Worm (Caenorhabditis elegans) whole organism, L1 larva: Measurements from ENCODE around the gene ztf-30.

Experiments used
- C04F5.9 ChIP-seq: sonication (generic microtip); optimal IDR thresholded peaks from 2 replicates; lab custom pipeline; 2016; ENCODE audit warnings: missing genetic modification characterization, missing compliant biosample characterization
- C16A3.4 ChIP-seq: fragments of 150-350 bp; optimal IDR thresholded peaks from 2 replicates; lab custom pipeline; 2014; ENCODE audit warnings: missing biosample characterization, missing genetic modification characterization
- F16B12.6 ChIP-seq: fragments of 150-350 bp; optimal IDR thresholded peaks from 2 replicates; lab custom pipeline; 2014; ENCODE audit warnings: missing biosample characterization, missing genetic modification characterization
- Y116A8C.19 ChIP-seq: sonication (generic microtip); optimal IDR thresholded peaks from 2 replicates; lab custom pipeline; 2016; ENCODE audit warnings: missing compliant biosample characterization, missing genetic modification characterization, borderline replicate concordance
- alr-1 ChIP-seq: fragments of 200-800 bp; sonication (Bioruptor generic); optimal IDR thresholded peaks from 2 replicates; lab custom pipeline; 2018; ENCODE audit warnings: borderline replicate concordance, mild to moderate bottlenecking, missing genetic modification characterization, missing compliant biosample characterization
- blmp-1 ChIP-seq: fragments of 150-350 bp; optimal IDR thresholded peaks from 2 replicates; lab custom pipeline; 2014; ENCODE audit warnings: missing biosample characterization, missing genetic modification characterization
- ceh-82 ChIP-seq, 3 experiments: fragments of 150-350 bp in 1 of 3; sonication (generic microtip) in 2 of 3; optimal IDR thresholded peaks; 2 replicates each; lab custom pipeline; 2014 to 2017; ENCODE audit warnings: missing biosample characterization in 3 of 3, missing genetic modification characterization in 3 of 3
- ceh-88 ChIP-seq: fragments of 200-800 bp; sonication (Bioruptor generic); IDR thresholded peaks from 2 replicates; pipeline ENCODE4 v1.3.6; 2022; ENCODE audit warnings: missing genetic modification characterization, missing compliant biosample characterization
- dpl-1 ChIP-seq, 3 experiments: fragments of 150-350 bp in 2 of 3; sonication (generic microtip) in 1 of 3; optimal IDR thresholded peaks; 2 replicates each; lab custom pipeline; 2014 to 2017; ENCODE audit warnings: missing biosample characterization in 3 of 3, missing genetic modification characterization in 3 of 3, missing genetic modification reagents in 3 of 3
- efl-1 ChIP-seq, 4 experiments: fragments of 150-350 bp; optimal IDR thresholded peaks in 3 of 4; peaks in 1 of 4; 1 replicate in 1 of 4; 2 replicates in 3 of 4; lab custom pipeline; 2014; ENCODE audit warnings: missing biosample characterization in 2 of 4, missing genetic modification characterization in 2 of 4, missing genetic modification reagents in 2 of 4
- grh-1 ChIP-seq: fragments of 200-800 bp; sonication (Bioruptor generic); IDR thresholded peaks from 2 replicates; pipeline ENCODE4 v1.3.6; 2022; ENCODE audit warnings: missing genetic modification reagents, missing genetic modification characterization, missing compliant biosample characterization
- isw-1 ChIP-seq: fragments of 200-800 bp; sonication (Bioruptor generic); IDR thresholded peaks from 2 replicates; pipeline ENCODE4 v1.3.6; 2022; ENCODE audit warnings: missing genetic modification characterization, missing compliant biosample characterization
- lin-15B ChIP-seq: fragments of 150-350 bp; sonication (generic microtip); optimal IDR thresholded peaks from 3 replicates; lab custom pipeline; 2014; ENCODE audit warnings: missing biosample characterization, missing genetic modification characterization
- lin-35 ChIP-seq, 2 experiments: fragments of 150-350 bp; optimal IDR thresholded peaks; 2 replicates each; lab custom pipeline; 2014; ENCODE audit warnings: missing biosample characterization in 2 of 2, missing genetic modification characterization in 2 of 2, missing genetic modification reagents in 2 of 2
- lin-39 ChIP-seq: fragments of 150-350 bp; optimal IDR thresholded peaks from 2 replicates; lab custom pipeline; 2014; ENCODE audit warnings: missing biosample characterization, missing genetic modification reagents, missing genetic modification characterization
- lsy-2 ChIP-seq, 2 experiments: fragments of 150-350 bp; optimal IDR thresholded peaks; 2 replicates each; lab custom pipeline; 2014; ENCODE audit warnings: missing biosample characterization in 2 of 2, missing genetic modification characterization in 2 of 2
- mab-9 ChIP-seq: fragments of 200-800 bp; sonication (Bioruptor generic); IDR thresholded peaks from 2 replicates; pipeline ENCODE4 v1.3.6; 2022; ENCODE audit warnings: missing genetic modification reagents, missing genetic modification characterization, missing compliant biosample characterization
- mdl-1 ChIP-seq, 2 experiments: fragments of 150-350 bp; optimal IDR thresholded peaks; 2 replicates each; lab custom pipeline; 2014 to 2017; ENCODE audit warnings: missing biosample characterization in 2 of 2, missing genetic modification characterization in 2 of 2, inconsistent platforms in 1 of 2
- nhr-20 ChIP-seq: sonication (generic microtip); optimal IDR thresholded peaks from 2 replicates; lab custom pipeline; 2016; ENCODE audit warnings: mild to moderate bottlenecking, missing genetic modification characterization, missing compliant biosample characterization
- nhr-47 ChIP-seq: sonication (generic microtip); optimal IDR thresholded peaks from 2 replicates; lab custom pipeline; 2016; ENCODE audit warnings: mild to moderate bottlenecking, missing genetic modification characterization, moderate library complexity, missing compliant biosample characterization
- nhr-76 ChIP-seq: sonication (generic microtip); optimal IDR thresholded peaks from 2 replicates; lab custom pipeline; 2017; ENCODE audit warnings: missing biosample characterization, missing genetic modification characterization
- nhr-77 ChIP-seq: fragments of 150-350 bp; optimal IDR thresholded peaks from 2 replicates; lab custom pipeline; 2014; ENCODE audit warnings: missing biosample characterization, missing genetic modification characterization
- pag-3 ChIP-seq: sonication (generic microtip); optimal IDR thresholded peaks from 2 replicates; lab custom pipeline; 2017; ENCODE audit warnings: missing genetic modification characterization, mild to moderate bottlenecking, missing compliant biosample characterization, antibody characterized with exemption, borderline replicate concordance; ENCODE audit not compliant: insufficient read depth
- pqm-1 ChIP-seq: sonication (generic microtip); optimal IDR thresholded peaks from 3 replicates; lab custom pipeline; 2017; ENCODE audit warnings: missing biosample characterization, missing genetic modification characterization
- skn-1 ChIP-seq: fragments of 150-350 bp; optimal IDR thresholded peaks from 2 replicates; lab custom pipeline; 2014; ENCODE audit warnings: missing biosample characterization, missing genetic modification characterization
- snu-23 ChIP-seq: sonication (generic microtip); optimal IDR thresholded peaks from 2 replicates; lab custom pipeline; 2016; ENCODE audit warnings: missing genetic modification characterization, missing compliant biosample characterization
- swsn-7 ChIP-seq: sonication (generic microtip); optimal IDR thresholded peaks from 2 replicates; lab custom pipeline; 2016; ENCODE audit warnings: missing genetic modification characterization, missing compliant biosample characterization
- unc-130 ChIP-seq: fragments of 150-350 bp; optimal IDR thresholded peaks from 2 replicates; lab custom pipeline; 2017; ENCODE audit warnings: missing biosample characterization, missing genetic modification characterization, inconsistent platforms
- vab-15 ChIP-seq: sonication (generic microtip); optimal IDR thresholded peaks from 2 replicates; lab custom pipeline; 2017; ENCODE audit warnings: missing genotype, mild to moderate bottlenecking, missing genetic modification characterization, missing compliant biosample characterization
- xbp-1 ChIP-seq: sonication (generic microtip); optimal IDR thresholded peaks from 2 replicates; lab custom pipeline; 2016; ENCODE audit warnings: missing genetic modification characterization, missing compliant biosample characterization
- ztf-11 ChIP-seq, 2 experiments: sonication (generic microtip); optimal IDR thresholded peaks; 2 replicates each; lab custom pipeline; 2016 to 2017; ENCODE audit warnings: missing genetic modification characterization in 2 of 2, missing biosample characterization in 1 of 2, missing compliant biosample characterization in 1 of 2
- ztf-4 ChIP-seq: fragments of 150-350 bp; optimal IDR thresholded peaks from 2 replicates; lab custom pipeline; 2014; ENCODE audit warnings: missing biosample characterization, missing genetic modification characterization

Gene ztf-30

ce11 chrIII:8618412-8618960 is 20.8 kb upstream of the ztf-30 start, which contains the start of gene C13G5.2:
TSS of gene C13G5.2 (minus strand) at chrIII:8618462.
- TF ChIP-seq nhr-47 (tag; lab: Kevin White, UChicago) (no peak), alr-1 (tag; lab: Kevin White, UChicago) (no peak), efl-1 (optimal IDR thresholded peaks at IDR 0.05; lab: Kevin White, UChicago) (no peak), efl-1 (GFP tag; optimal IDR thresholded peaks at IDR 0.05 in 1 of 2; lab: Kevin White, UChicago) (peak in 1 of 2 experiments; percentile 33), ztf-11 (tag; optimal IDR thresholded peaks at IDR 0.05; lab: Kevin White, UChicago) (no peak), nhr-76 (tag; lab: Kevin White, UChicago) (no peak), swsn-7 (tag; lab: Kevin White, UChicago) (no peak), pag-3 (tag; lab: Kevin White, UChicago) (no peak)

- no peak for TF ChIP-seq mab-9 (GFP tag; lab: Robert Waterston, UW)
- TF ChIP-seq efl-1 (optimal IDR thresholded peaks at IDR 0.05; lab: Kevin White, UChicago): no peak
- TF ChIP-seq efl-1 (GFP tag; optimal IDR thresholded peaks at IDR 0.05 in 1 of 2; lab: Kevin White, UChicago): peak in 1 of 2 experiments; percentile 35
- TF ChIP-seq, all 84 proteins: peak for 1
These were observed 18.9 kb upstream of the ztf-30 start, which contains the start of gene C06E1.11 for ce11 chrIII:8616587-8616986. TSS of gene C06E1.11 (minus strand) at chrIII:8616687.

- TF ChIP-seq C16A3.4 (tag; lab: Kevin White, UChicago): peak; percentile 42
- TF ChIP-seq efl-1 (optimal IDR thresholded peaks at IDR 0.05; lab: Kevin White, UChicago): peak; percentile 62 to 88
- peak; percentile 90 to 99 for TF ChIP-seq efl-1 (GFP tag; optimal IDR thresholded peaks at IDR 0.05 in 1 of 2; lab: Kevin White, UChicago)
- no peak for TF ChIP-seq nhr-76 (tag; lab: Kevin White, UChicago)
- TF ChIP-seq isw-1 (GFP tag; lab: Robert Waterston, UW): peak; percentile 12; the same call in 1 of the 2 replicates
- peak; percentile 83 to 91 (median 88) for TF ChIP-seq dpl-1 (GFP tag; optimal IDR thresholded peaks at IDR 0.05; lab: Kevin White, UChicago)
- TF ChIP-seq mdl-1 (tag; optimal IDR thresholded peaks at IDR 0.05; lab: Kevin White, UChicago): no peak
- TF ChIP-seq lin-39 (tag; lab: Kevin White, UChicago): peak; percentile 11
- peak; percentile 3 for TF ChIP-seq nhr-47 (tag; lab: Kevin White, UChicago)
- TF ChIP-seq ztf-4: no peak
- TF ChIP-seq snu-23 (GFP tag; lab: Kevin White, UChicago): peak; percentile 13
- TF ChIP-seq ceh-82 (tag; optimal IDR thresholded peaks at IDR 0.05; lab: Kevin White, UChicago): peak in 1 of 3 experiments; percentile 27
- peak; percentile 31 to 72 for TF ChIP-seq lsy-2 (tag; optimal IDR thresholded peaks at IDR 0.05; lab: Kevin White, UChicago)
- peak; percentile 5 for TF ChIP-seq xbp-1 (tag; lab: Kevin White, UChicago)
- TF ChIP-seq pqm-1 (tag; lab: Kevin White, UChicago): no peak
- peak; percentile 89 to 95 for TF ChIP-seq lin-35 (GFP tag; optimal IDR thresholded peaks at IDR 0.05; lab: Kevin White, UChicago)
- TF ChIP-seq lin-15B: peak; percentile 12
- no peak for TF ChIP-seq vab-15
- peak; percentile 22 for TF ChIP-seq F16B12.6 (tag; lab: Kevin White, UChicago)
- no peak for TF ChIP-seq unc-130 (tag; lab: Kevin White, UChicago)
- TF ChIP-seq blmp-1 (tag; lab: Kevin White, UChicago): peak; percentile 15
- TF ChIP-seq, all 84 proteins: peak for 14
These were observed 16.8 kb upstream of the ztf-30 start, which contains the start of gene rha-2 for ce11 chrIII:8614490-8614889. TSS of gene rha-2 (minus strand) at chrIII:8614569.

DNA sequence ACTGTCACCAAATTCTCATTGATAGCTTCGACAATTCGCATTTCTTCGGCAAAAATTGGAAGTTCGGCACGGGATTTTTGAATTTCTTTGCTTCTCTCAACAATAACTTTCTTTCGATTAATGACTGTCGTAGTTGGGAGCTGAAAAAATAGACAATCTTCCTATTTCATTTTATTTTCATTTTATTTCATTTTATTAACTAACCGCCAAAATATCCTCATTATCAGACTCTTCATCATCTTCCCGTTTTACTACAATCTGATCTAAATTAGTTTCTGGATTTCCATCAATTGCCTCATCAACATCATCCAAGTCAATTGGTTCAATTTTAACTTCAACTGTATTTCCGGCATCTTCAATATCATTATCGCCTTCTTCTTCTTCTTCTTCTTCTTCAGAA is 15.9 kb upstream of the ztf-30 start:
- TF ChIP-seq nhr-77 (no peak), lin-35 (GFP tag; optimal IDR thresholded peaks at IDR 0.05; lab: Kevin White, UChicago) (no peak), unc-130 (tag; lab: Kevin White, UChicago) (no peak), skn-1 (tag; lab: Kevin White, UChicago) (no peak), snu-23 (GFP tag; lab: Kevin White, UChicago) (no peak), ceh-88 (GFP tag; lab: Robert Waterston, UW) (no peak), nhr-20 (tag; lab: Kevin White, UChicago) (no peak), C04F5.9 (no peak), Y116A8C.19 (tag; lab: Kevin White, UChicago) (no peak), isw-1 (GFP tag; lab: Robert Waterston, UW) (no peak), F16B12.6 (tag; lab: Kevin White, UChicago) (no peak), ceh-82 (tag; optimal IDR thresholded peaks at IDR 0.05; lab: Kevin White, UChicago) (no peak), grh-1 (GFP tag; lab: Robert Waterston, UW) (no peak), pqm-1 (tag; lab: Kevin White, UChicago) (no peak)
- TF ChIP-seq, all 84 proteins: peak for 0
